Worm (Caenorhabditis elegans) whole organism, midembryonic: ENCODE data around the gene F38E1.3.

ENCODE experiments used
- T22C8.4 ChIP-seq: fragments of 200-800 bp; sonication (Bioruptor generic); IDR thresholded peaks from 2 replicates; pipeline ENCODE4 v1.3.6; 2022; ENCODE audit warnings: missing genetic modification characterization, missing compliant biosample characterization
- cog-1 ChIP-seq: sonication (generic microtip); optimal IDR thresholded peaks from 2 replicates; lab custom pipeline; 2016; ENCODE audit warnings: missing genetic modification characterization, missing compliant biosample characterization
- flt-1 ChIP-seq: fragments of 200-800 bp; sonication (Bioruptor generic); IDR thresholded peaks from 2 replicates; pipeline ENCODE4 v1.3.6; 2022; ENCODE audit warnings: missing genetic modification characterization, missing compliant biosample characterization
- klf-2 ChIP-seq: fragments of 200-800 bp; sonication (Bioruptor generic); conservative IDR thresholded peaks from 2 replicates; pipeline ENCODE4 v1.3.6; 2022; ENCODE audit warnings: missing genetic modification reagents, missing genetic modification characterization, missing compliant biosample characterization
- med-1 ChIP-seq: sonication (generic microtip); optimal IDR thresholded peaks from 2 replicates; lab custom pipeline; 2017; ENCODE audit warnings: missing genetic modification characterization, mild to moderate bottlenecking, missing compliant biosample characterization, antibody characterized with exemption, missing genetic modification reagents; ENCODE audit not compliant: insufficient read depth
- ref-1 ChIP-seq: fragments of 200-800 bp; sonication (Bioruptor generic); conservative IDR thresholded peaks from 2 replicates; pipeline ENCODE4 v1.3.6; 2022; ENCODE audit warnings: missing genetic modification reagents, missing genetic modification characterization, missing compliant biosample characterization
- tab-1 ChIP-seq: fragments of 200-800 bp; sonication (Bioruptor generic); IDR thresholded peaks from 2 replicates; pipeline ENCODE4 v1.3.6; 2022; ENCODE audit warnings: missing genetic modification characterization, missing compliant biosample characterization
- ztf-23 ChIP-seq: fragments of 200-800 bp; sonication (Bioruptor generic); IDR thresholded peaks from 2 replicates; pipeline ENCODE4 v1.3.6; 2022; ENCODE audit warnings: missing genetic modification reagents, missing genetic modification characterization, missing compliant biosample characterization
- ztf-29 ChIP-seq: fragments of 200-800 bp; sonication (Bioruptor generic); IDR thresholded peaks from 2 replicates; pipeline ENCODE4 v1.3.6; 2022; ENCODE audit warnings: missing genetic modification reagents, missing genetic modification characterization, missing compliant biosample characterization

The F38E1.3 gene

ce11 chrV:8415113-8415530 lies 39.2 kb downstream of the F38E1.3 start:
- TF ChIP-seq flt-1 (GFP tag; lab: Robert Waterston, UW), result no peak
- TF ChIP-seq ref-1 (GFP tag; lab: Robert Waterston, UW), result no peak
- no peak for TF ChIP-seq klf-2 (GFP tag; lab: Robert Waterston, UW)
- no peak for TF ChIP-seq ztf-23
- no peak for TF ChIP-seq ztf-29
- TF ChIP-seq T22C8.4 (GFP tag; lab: Robert Waterston, UW), result no peak
- no peak for TF ChIP-seq tab-1 (GFP tag; lab: Robert Waterston, UW)
- no peak for TF ChIP-seq cog-1 (tag; lab: Kevin White, UChicago)
- TF ChIP-seq med-1 (GFP tag; lab: Kevin White, UChicago), result no peak

- TF ChIP-seq klf-2 (GFP tag; lab: Robert Waterston, UW), result no peak
- TF ChIP-seq flt-1 (GFP tag; lab: Robert Waterston, UW), result no peak
- TF ChIP-seq ztf-29, result no peak
- no peak for TF ChIP-seq med-1 (GFP tag; lab: Kevin White, UChicago)
- TF ChIP-seq ref-1 (GFP tag; lab: Robert Waterston, UW), result no peak
- TF ChIP-seq ztf-23, result no peak
- TF ChIP-seq cog-1 (tag; lab: Kevin White, UChicago), result no peak
- TF ChIP-seq T22C8.4 (GFP tag; lab: Robert Waterston, UW), result no peak
- TF ChIP-seq tab-1 (GFP tag; lab: Robert Waterston, UW), result no peak
These were observed 41.3 kb downstream of the F38E1.3 start for ce11 chrV:8417271-8417670.

ce11 chrV:8424840-8425814 lies 49.2 kb downstream of the F38E1.3 start:
- no peak for TF ChIP-seq ztf-29
- no peak for TF ChIP-seq tab-1 (GFP tag; lab: Robert Waterston, UW)
- TF ChIP-seq T22C8.4 (GFP tag; lab: Robert Waterston, UW), result no peak
- no peak for TF ChIP-seq flt-1 (GFP tag; lab: Robert Waterston, UW)
- TF ChIP-seq ztf-23, result no peak
- no peak for TF ChIP-seq klf-2 (GFP tag; lab: Robert Waterston, UW)
- no peak for TF ChIP-seq ref-1 (GFP tag; lab: Robert Waterston, UW)
- TF ChIP-seq med-1 (GFP tag; lab: Kevin White, UChicago), result no peak
- TF ChIP-seq cog-1 (tag; lab: Kevin White, UChicago), result no peak

DNA sequence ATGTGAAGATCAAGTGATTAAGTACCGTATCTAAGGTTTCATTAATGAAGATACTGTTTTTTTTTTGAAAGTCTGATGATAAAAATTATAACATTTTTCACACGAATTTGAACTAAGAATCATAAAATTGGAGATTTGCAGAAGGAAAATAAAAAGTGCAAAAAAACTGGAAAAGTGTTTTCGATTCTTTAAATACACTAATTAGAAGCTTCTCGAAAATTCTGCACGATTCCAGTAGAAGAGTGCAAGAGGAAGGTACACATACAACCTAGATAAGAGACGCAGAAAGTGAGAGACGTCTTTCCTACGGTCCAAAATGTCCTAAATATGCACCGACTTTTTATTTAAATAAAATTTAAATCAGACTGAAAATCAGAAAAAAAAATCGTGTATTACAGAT lies 50.3 kb downstream of the F38E1.3 start:
- TF ChIP-seq ztf-23, result no peak
- TF ChIP-seq flt-1 (GFP tag; lab: Robert Waterston, UW), result no peak
- TF ChIP-seq ref-1 (GFP tag; lab: Robert Waterston, UW), result no peak
- TF ChIP-seq tab-1 (GFP tag; lab: Robert Waterston, UW), result no peak
- no peak for TF ChIP-seq med-1 (GFP tag; lab: Kevin White, UChicago)
- no peak for TF ChIP-seq klf-2 (GFP tag; lab: Robert Waterston, UW)
- TF ChIP-seq cog-1 (tag; lab: Kevin White, UChicago), result no peak
- TF ChIP-seq ztf-29, result no peak
- no peak for TF ChIP-seq T22C8.4 (GFP tag; lab: Robert Waterston, UW)

DNA sequence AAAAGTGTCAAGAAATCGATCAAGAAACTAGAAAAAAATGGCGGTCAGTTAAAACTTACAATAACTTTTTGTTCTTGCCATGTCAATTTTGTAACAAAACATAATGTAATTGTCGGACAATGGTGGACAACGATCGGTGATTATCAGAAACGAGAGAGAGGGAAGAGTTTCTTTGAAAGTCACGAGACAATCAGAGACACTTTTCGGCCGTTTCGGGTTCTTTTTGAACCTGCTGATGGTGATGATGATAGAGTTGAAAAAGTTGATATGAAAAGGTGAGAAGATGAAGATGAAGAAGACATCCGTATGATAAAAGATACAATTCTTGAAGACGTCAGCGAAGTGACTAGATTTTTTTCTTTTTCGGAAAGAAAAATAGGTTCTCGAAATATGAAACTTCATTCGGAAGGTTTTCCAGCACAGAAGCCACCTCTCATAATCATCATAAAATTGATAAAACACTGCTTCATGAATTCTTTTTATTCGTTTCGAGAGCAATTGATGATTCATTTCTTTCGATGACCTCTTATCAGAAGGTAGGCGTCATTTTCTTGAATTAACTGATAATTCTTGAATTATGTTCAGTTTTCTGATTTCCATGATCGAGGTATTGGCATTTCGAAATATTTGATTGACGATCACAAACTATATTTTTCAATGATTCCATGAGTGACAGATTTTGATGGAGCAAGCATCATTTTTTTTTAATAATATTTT lies 51.0 kb downstream of the F38E1.3 start:
- no peak for TF ChIP-seq flt-1 (GFP tag; lab: Robert Waterston, UW)
- no peak for TF ChIP-seq cog-1 (tag; lab: Kevin White, UChicago)
- no peak for TF ChIP-seq ref-1 (GFP tag; lab: Robert Waterston, UW)
- no peak for TF ChIP-seq ztf-29
- no peak for TF ChIP-seq ztf-23
- TF ChIP-seq klf-2 (GFP tag; lab: Robert Waterston, UW), result no peak
- no peak for TF ChIP-seq med-1 (GFP tag; lab: Kevin White, UChicago)
- TF ChIP-seq tab-1 (GFP tag; lab: Robert Waterston, UW), result no peak
- no peak for TF ChIP-seq T22C8.4 (GFP tag; lab: Robert Waterston, UW)
